Worm (Caenorhabditis elegans) whole organism, late embryonic: ENCODE measurements around the gene klc-2.

Experiments used
- C08G9.2 ChIP-seq: sonication (generic microtip); optimal IDR thresholded peaks from 2 replicates; lab custom pipeline; 2016; ENCODE audit warnings: mild to moderate bottlenecking, missing genetic modification characterization, moderate library complexity, missing compliant biosample characterization
- C38D4.7 ChIP-seq: fragments of 200-800 bp; sonication (Bioruptor generic); optimal IDR thresholded peaks from 2 replicates; lab custom pipeline; 2018; ENCODE audit warnings: mild to moderate bottlenecking, missing genetic modification characterization, moderate library complexity, missing compliant biosample characterization
- F13H6.1 ChIP-seq: sonication (generic microtip); optimal IDR thresholded peaks from 2 replicates; lab custom pipeline; 2016; ENCODE audit warnings: missing genetic modification characterization, missing compliant biosample characterization
- K02D7.2 ChIP-seq: sonication (generic microtip); optimal IDR thresholded peaks from 2 replicates; lab custom pipeline; 2017; ENCODE audit warnings: mild to moderate bottlenecking, missing genetic modification characterization, missing compliant biosample characterization
- Y22D7AL.16 ChIP-seq: sonication (generic microtip); optimal IDR thresholded peaks from 2 replicates; lab custom pipeline; 2016; ENCODE audit warnings: missing genetic modification characterization, missing compliant biosample characterization
- ahr-1 ChIP-seq: sonication (generic microtip); optimal IDR thresholded peaks from 2 replicates; lab custom pipeline; 2016; ENCODE audit warnings: missing genetic modification characterization, missing compliant biosample characterization
- ama-1 ChIP-seq: fragments of 150-350 bp; optimal IDR thresholded peaks from 2 replicates; lab custom pipeline; 2014
- ceh-18 ChIP-seq: sonication (generic microtip); optimal IDR thresholded peaks from 2 replicates; lab custom pipeline; 2016; ENCODE audit warnings: missing genetic modification characterization, missing compliant biosample characterization
- ceh-2 ChIP-seq: sonication (generic microtip); optimal IDR thresholded peaks from 2 replicates; lab custom pipeline; 2016; ENCODE audit warnings: missing genotype, missing genetic modification characterization, missing compliant biosample characterization
- ceh-22 ChIP-seq: sonication (generic microtip); optimal IDR thresholded peaks from 2 replicates; lab custom pipeline; 2017; ENCODE audit warnings: missing biosample characterization, missing genetic modification characterization
- ceh-24 ChIP-seq: sonication (generic microtip); optimal IDR thresholded peaks from 2 replicates; lab custom pipeline; 2016; ENCODE audit warnings: mild to moderate bottlenecking, missing genetic modification characterization, missing compliant biosample characterization
- ceh-30 ChIP-seq: fragments of 150-350 bp; optimal IDR thresholded peaks from 2 replicates; lab custom pipeline; 2014; ENCODE audit warnings: missing biosample characterization, missing genetic modification characterization
- ceh-31 ChIP-seq: sonication (generic microtip); optimal IDR thresholded peaks from 2 replicates; lab custom pipeline; 2016; ENCODE audit warnings: missing genetic modification characterization, missing compliant biosample characterization
- ceh-45 ChIP-seq: fragments of 200-800 bp; sonication (Bioruptor generic); IDR thresholded peaks from 2 replicates; pipeline ENCODE4 v1.3.6; 2022; ENCODE audit warnings: missing genetic modification reagents, missing genetic modification characterization, missing compliant biosample characterization
- ceh-48 ChIP-seq: sonication (generic microtip); optimal IDR thresholded peaks from 2 replicates; lab custom pipeline; 2016; ENCODE audit warnings: missing genetic modification characterization, inconsistent platforms, missing compliant biosample characterization
- ceh-6 ChIP-seq: fragments of 200-800 bp; sonication (Bioruptor generic); optimal IDR thresholded peaks from 2 replicates; lab custom pipeline; 2018; ENCODE audit warnings: mild to moderate bottlenecking, missing genetic modification characterization, missing compliant biosample characterization
- dve-1 ChIP-seq: sonication (generic microtip); optimal IDR thresholded peaks from 2 replicates; lab custom pipeline; 2017; ENCODE audit warnings: antibody characterized with exemption, mild to moderate bottlenecking, missing genetic modification characterization, missing compliant biosample characterization
- elt-2 ChIP-seq: sonication (generic microtip); optimal IDR thresholded peaks from 2 replicates; lab custom pipeline; 2016; ENCODE audit warnings: missing genetic modification reagents, missing genetic modification characterization, missing compliant biosample characterization
- ets-4 ChIP-seq: sonication (generic microtip); optimal IDR thresholded peaks from 2 replicates; lab custom pipeline; 2016; ENCODE audit warnings: missing genetic modification characterization, missing compliant biosample characterization
- eyg-1 ChIP-seq: sonication (generic microtip); optimal IDR thresholded peaks from 2 replicates; lab custom pipeline; 2016; ENCODE audit warnings: missing genotype, missing genetic modification characterization, missing compliant biosample characterization
- fkh-6 ChIP-seq: sonication (generic microtip); optimal IDR thresholded peaks from 2 replicates; lab custom pipeline; 2016; ENCODE audit warnings: missing genetic modification characterization, missing compliant biosample characterization
- gmeb-2 ChIP-seq: sonication (generic microtip); optimal IDR thresholded peaks from 2 replicates; lab custom pipeline; 2016; ENCODE audit warnings: missing genetic modification characterization, inconsistent platforms, missing compliant biosample characterization
- hlh-13 ChIP-seq: fragments of 200-800 bp; sonication (Bioruptor generic); optimal IDR thresholded peaks from 2 replicates; lab custom pipeline; 2018; ENCODE audit warnings: mild to moderate bottlenecking, missing genetic modification characterization, missing compliant biosample characterization
- hlh-15 ChIP-seq: sonication (generic microtip); optimal IDR thresholded peaks from 2 replicates; lab custom pipeline; 2016; ENCODE audit warnings: missing genetic modification characterization, missing compliant biosample characterization
- hlh-30 ChIP-seq: sonication (generic microtip); optimal IDR thresholded peaks from 2 replicates; lab custom pipeline; 2017; ENCODE audit warnings: antibody characterized with exemption, missing genetic modification characterization, missing compliant biosample characterization; ENCODE audit not compliant: insufficient read depth
- lim-6 ChIP-seq: sonication (generic microtip); optimal IDR thresholded peaks from 2 replicates; lab custom pipeline; 2016; ENCODE audit warnings: missing genetic modification characterization, missing compliant biosample characterization
- lin-11 ChIP-seq: fragments of 200-800 bp; sonication (Bioruptor generic); optimal IDR thresholded peaks from 2 replicates; lab custom pipeline; 2018; ENCODE audit warnings: mild to moderate bottlenecking, missing genetic modification characterization, missing compliant biosample characterization
- madf-2 ChIP-seq: sonication (generic microtip); optimal IDR thresholded peaks from 2 replicates; lab custom pipeline; 2017; ENCODE audit warnings: missing genetic modification characterization, missing compliant biosample characterization
- mec-3 ChIP-seq: sonication (generic microtip); optimal IDR thresholded peaks from 2 replicates; lab custom pipeline; 2016; ENCODE audit warnings: borderline replicate concordance, missing genetic modification characterization, missing compliant biosample characterization
- odd-2 ChIP-seq: sonication (generic microtip); optimal IDR thresholded peaks from 2 replicates; lab custom pipeline; 2017; ENCODE audit warnings: antibody characterized with exemption, mild to moderate bottlenecking, missing genetic modification characterization, missing compliant biosample characterization
- pag-3 ChIP-seq: sonication (generic microtip); optimal IDR thresholded peaks from 2 replicates; lab custom pipeline; 2016; ENCODE audit warnings: missing compliant biosample characterization, missing genetic modification characterization, borderline replicate concordance
- pat-9 ChIP-seq: fragments of 200-800 bp; sonication (Bioruptor generic); optimal IDR thresholded peaks from 2 replicates; lab custom pipeline; 2018; ENCODE audit warnings: mild to moderate bottlenecking, missing genetic modification characterization, moderate library complexity, missing compliant biosample characterization
- pax-1 ChIP-seq: fragments of 150-350 bp; optimal IDR thresholded peaks from 2 replicates; lab custom pipeline; 2014; ENCODE audit warnings: missing biosample characterization, missing genetic modification characterization
- pha-2 ChIP-seq: sonication (generic microtip); optimal IDR thresholded peaks from 2 replicates; lab custom pipeline; 2017; ENCODE audit warnings: mild to moderate bottlenecking, missing genetic modification characterization, missing compliant biosample characterization
- pha-4 ChIP-seq: fragments of 150-350 bp; optimal IDR thresholded peaks from 2 replicates; lab custom pipeline; 2018; ENCODE audit warnings: missing biosample characterization, missing genetic modification reagents, missing genetic modification characterization
- pqm-1 ChIP-seq: sonication (generic microtip); optimal IDR thresholded peaks from 2 replicates; lab custom pipeline; 2016; ENCODE audit warnings: missing genetic modification characterization, missing compliant biosample characterization
- pros-1 ChIP-seq: fragments of 150-350 bp; optimal IDR thresholded peaks from 2 replicates; lab custom pipeline; 2014; ENCODE audit warnings: missing biosample characterization, missing genetic modification reagents, missing genetic modification characterization
- sox-4 ChIP-seq: sonication (generic microtip); optimal IDR thresholded peaks from 2 replicates; lab custom pipeline; 2017; ENCODE audit warnings: mild to moderate bottlenecking, missing genetic modification characterization, inconsistent platforms, missing compliant biosample characterization
- ttx-3 ChIP-seq: sonication (generic microtip); optimal IDR thresholded peaks from 2 replicates; lab custom pipeline; 2016; ENCODE audit warnings: missing genetic modification reagents, missing genetic modification characterization, missing compliant biosample characterization
- unc-3 ChIP-seq, 2 experiments: fragments of 200-800 bp in 1 of 2; sonication (Bioruptor generic) in 1 of 2; sonication (generic microtip) in 1 of 2; conservative IDR thresholded peaks in 1 of 2; optimal IDR thresholded peaks in 1 of 2; 2 replicates each; pipeline versions ENCODE4 v1.3.6 to Lab custom; 2016 to 2022; ENCODE audit warnings: missing compliant biosample characterization in 2 of 2, missing genetic modification characterization in 2 of 2, missing genetic modification reagents in 1 of 2
- unc-42 ChIP-seq: sonication (generic microtip); optimal IDR thresholded peaks from 2 replicates; lab custom pipeline; 2016; ENCODE audit warnings: missing genotype, missing genetic modification characterization, missing compliant biosample characterization
- unc-55 ChIP-seq: sonication (generic microtip); optimal IDR thresholded peaks from 2 replicates; lab custom pipeline; 2017; ENCODE audit warnings: missing biosample characterization, missing genetic modification reagents, missing genetic modification characterization
- unc-86 ChIP-seq: sonication (generic microtip); optimal IDR thresholded peaks from 2 replicates; lab custom pipeline; 2016; ENCODE audit warnings: missing genetic modification characterization, missing compliant biosample characterization
- zip-5 ChIP-seq: sonication (generic microtip); optimal IDR thresholded peaks from 2 replicates; lab custom pipeline; 2016; ENCODE audit warnings: missing genetic modification characterization, missing compliant biosample characterization
- ztf-16 ChIP-seq: sonication (generic microtip); optimal IDR thresholded peaks from 2 replicates; lab custom pipeline; 2017; ENCODE audit warnings: missing genetic modification characterization, missing compliant biosample characterization

klc-2 gene

DNA sequence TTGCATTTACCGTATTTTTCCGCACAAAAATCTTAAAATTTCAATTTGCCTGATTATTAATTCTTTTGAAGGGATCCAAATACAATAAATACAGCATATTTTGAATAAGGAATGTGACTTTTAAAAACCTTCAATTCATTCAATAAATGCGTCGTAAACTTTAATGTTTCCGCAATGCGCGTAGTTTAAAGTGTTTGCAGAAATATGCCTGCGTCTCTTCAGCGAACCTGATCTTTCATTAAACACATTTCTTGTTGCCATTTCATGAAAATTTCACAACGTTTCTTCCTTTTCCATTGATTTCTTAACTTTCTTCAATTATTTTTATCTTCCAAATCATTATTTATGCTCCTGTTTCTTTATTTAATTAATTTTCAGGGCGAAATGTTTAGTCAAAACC is 11.1 kb upstream of the klc-2 start, which contains the start of gene vps-37 (continued):
- TF ChIP-seq C38D4.7 (no peak), dve-1 (tag; lab: Kevin White, UChicago) (no peak), unc-86 (no peak), fkh-6 (tag; lab: Kevin White, UChicago) (no peak), eyg-1 (tag; lab: Kevin White, UChicago) (no peak), pag-3 (no peak), pax-1 (tag; lab: Kevin White, UChicago) (peak; percentile 61), unc-3 (GFP tag; conservative IDR thresholded peaks at IDR 0.05; lab: Robert Waterston, UW) (no peak), unc-3 (tag; optimal IDR thresholded peaks at IDR 0.05; lab: Kevin White, UChicago) (peak; percentile 47), lim-6 (tag; lab: Kevin White, UChicago) (no peak), ceh-31 (peak; percentile 58), pat-9 (no peak), ama-1 (lab: Kevin White, UChicago) (no peak), zip-5 (tag; lab: Kevin White, UChicago) (peak; percentile 3), K02D7.2 (peak; percentile 2), F13H6.1 (tag; lab: Kevin White, UChicago) (no peak), lin-11 (tag; lab: Kevin White, UChicago) (no peak), hlh-13 (no peak), elt-2 (tag; lab: Kevin White, UChicago) (peak; percentile 27), ahr-1 (no peak), ceh-48 (peak; percentile 35)

DNA sequence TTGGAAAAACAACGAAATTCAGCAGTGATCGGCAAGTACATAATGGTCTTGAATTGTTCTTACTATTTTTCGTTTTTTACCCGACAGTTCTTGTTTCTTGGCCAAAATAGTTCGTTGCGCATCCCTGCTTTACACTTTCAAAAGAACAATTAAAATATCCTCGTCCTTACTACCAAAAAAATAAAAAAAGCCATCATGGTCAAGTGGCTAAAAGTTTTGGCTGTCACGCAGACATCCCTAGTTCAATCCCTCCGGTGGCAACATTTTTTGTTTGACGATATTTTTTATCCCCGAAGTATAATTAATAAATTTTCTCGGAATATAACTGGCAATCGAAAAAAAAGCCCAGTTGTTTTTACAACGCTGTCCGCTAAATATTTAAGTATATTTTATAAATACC is 10.7 kb upstream of the klc-2 start:
- TF ChIP-seq pqm-1 (tag; lab: Kevin White, UChicago) (no peak), ttx-3 (tag; lab: Kevin White, UChicago) (no peak), fkh-6 (tag; lab: Kevin White, UChicago) (no peak), hlh-30 (tag; lab: Kevin White, UChicago) (no peak), pha-4 (tag; lab: Kevin White, UChicago) (no peak), gmeb-2 (tag; lab: Kevin White, UChicago) (no peak), ceh-45 (GFP tag; lab: Robert Waterston, UW) (no peak), C38D4.7 (no peak), unc-55 (GFP tag; lab: Kevin White, UChicago) (no peak), ceh-18 (no peak), ceh-24 (tag; lab: Kevin White, UChicago) (no peak), ama-1 (lab: Kevin White, UChicago) (no peak), eyg-1 (tag; lab: Kevin White, UChicago) (no peak), mec-3 (no peak)

DNA sequence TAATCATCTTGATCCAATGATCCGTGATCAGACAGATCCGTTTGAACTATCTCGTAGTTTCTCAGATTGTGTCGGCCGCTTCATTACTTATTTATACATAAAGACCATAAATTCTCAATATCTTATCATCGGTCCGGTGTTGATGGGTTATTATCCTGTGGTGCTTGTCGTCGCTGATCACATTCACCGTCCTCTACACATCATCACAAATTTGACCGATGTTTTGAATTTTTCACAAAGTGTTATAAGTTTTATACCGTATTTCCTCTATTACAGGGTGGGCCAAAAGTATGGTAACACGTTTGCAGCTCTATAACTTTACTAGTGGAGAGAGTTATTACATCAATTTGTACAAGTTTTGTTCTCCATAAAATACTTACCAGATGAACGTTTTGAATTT is 6.7 kb upstream of the klc-2 start:
- TF ChIP-seq pha-2 (tag; lab: Kevin White, UChicago) (no peak), unc-86 (no peak), hlh-13 (no peak), ama-1 (lab: Kevin White, UChicago) (no peak), elt-2 (tag; lab: Kevin White, UChicago) (no peak), pag-3 (no peak), lim-6 (tag; lab: Kevin White, UChicago) (no peak), dve-1 (tag; lab: Kevin White, UChicago) (no peak), sox-4 (tag; lab: Kevin White, UChicago) (no peak), C08G9.2 (tag; lab: Kevin White, UChicago) (no peak), K02D7.2 (no peak), ceh-30 (tag; lab: Kevin White, UChicago) (no peak), ztf-16 (tag; lab: Kevin White, UChicago) (no peak), ttx-3 (tag; lab: Kevin White, UChicago) (no peak), odd-2 (tag; lab: Kevin White, UChicago) (no peak)

DNA sequence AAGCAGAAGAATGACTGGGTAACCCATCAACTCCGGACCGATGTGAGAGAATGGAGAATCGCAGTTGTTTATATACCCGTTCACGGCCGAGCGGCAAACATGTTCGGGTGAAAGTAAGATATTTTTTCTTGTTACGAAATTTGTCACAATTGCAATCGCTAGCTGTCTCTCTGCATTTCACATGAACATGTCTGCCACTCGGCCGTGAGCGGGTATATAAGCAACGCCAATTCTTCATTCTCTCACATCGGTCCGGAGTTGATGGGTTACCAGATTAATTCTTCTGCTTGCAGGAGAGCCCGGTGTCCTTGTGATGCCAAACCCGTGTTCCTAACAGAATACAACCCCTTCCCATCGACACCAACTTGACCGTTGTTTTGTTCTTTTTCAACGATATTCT is 5.8 kb upstream of the klc-2 start:
- TF ChIP-seq madf-2 (tag; lab: Kevin White, UChicago) (no peak), ets-4 (no peak), unc-42 (tag; lab: Kevin White, UChicago) (no peak), ceh-18 (no peak), ceh-24 (tag; lab: Kevin White, UChicago) (no peak), ceh-48 (no peak), pha-2 (tag; lab: Kevin White, UChicago) (no peak), zip-5 (tag; lab: Kevin White, UChicago) (no peak), ceh-22 (tag; lab: Kevin White, UChicago) (no peak), ahr-1 (no peak), ceh-2 (tag; lab: Kevin White, UChicago) (no peak), Y22D7AL.16 (no peak), C08G9.2 (tag; lab: Kevin White, UChicago) (no peak), elt-2 (tag; lab: Kevin White, UChicago) (no peak), unc-3 (GFP tag; conservative IDR thresholded peaks at IDR 0.05; lab: Robert Waterston, UW) (no peak), unc-3 (tag; optimal IDR thresholded peaks at IDR 0.05; lab: Kevin White, UChicago) (no peak), ceh-6 (GFP tag; lab: Kevin White, UChicago) (no peak), hlh-15 (tag; lab: Kevin White, UChicago) (no peak), sox-4 (tag; lab: Kevin White, UChicago) (no peak), pros-1 (tag; lab: Kevin White, UChicago) (no peak), eyg-1 (tag; lab: Kevin White, UChicago) (no peak)
